Worm (Caenorhabditis elegans) whole organism, L1 larva: ENCODE measurements around the gene cld-1.

Experiments used
- ama-1 ChIP-seq: fragments of 150-350 bp; optimal IDR thresholded peaks from 2 replicates; lab custom pipeline; 2014
- dpl-1 ChIP-seq, 3 experiments: fragments of 150-350 bp in 2 of 3; sonication (generic microtip) in 1 of 3; optimal IDR thresholded peaks; 2 replicates each; lab custom pipeline; 2014 to 2017; ENCODE audit warnings: missing biosample characterization in 3 of 3, missing genetic modification characterization in 3 of 3, missing genetic modification reagents in 3 of 3
- fkh-10 ChIP-seq: sonication (generic microtip); optimal IDR thresholded peaks from 2 replicates; lab custom pipeline; 2017; ENCODE audit warnings: missing biosample characterization, missing genetic modification reagents, missing genetic modification characterization
- lin-35 ChIP-seq, 2 experiments: fragments of 150-350 bp; optimal IDR thresholded peaks; 2 replicates each; lab custom pipeline; 2014; ENCODE audit warnings: missing biosample characterization in 2 of 2, missing genetic modification characterization in 2 of 2, missing genetic modification reagents in 2 of 2
- lin-39 ChIP-seq: fragments of 150-350 bp; optimal IDR thresholded peaks from 2 replicates; lab custom pipeline; 2014; ENCODE audit warnings: missing biosample characterization, missing genetic modification reagents, missing genetic modification characterization
- nhr-12 ChIP-seq: sonication (generic microtip); optimal IDR thresholded peaks from 2 replicates; lab custom pipeline; 2017; ENCODE audit warnings: missing biosample characterization, missing genetic modification characterization
- nhr-20 ChIP-seq: sonication (generic microtip); optimal IDR thresholded peaks from 2 replicates; lab custom pipeline; 2016; ENCODE audit warnings: mild to moderate bottlenecking, missing genetic modification characterization, missing compliant biosample characterization
- nhr-237 ChIP-seq: fragments of 150-350 bp; optimal IDR thresholded peaks from 2 replicates; lab custom pipeline; 2014; ENCODE audit warnings: missing biosample characterization, missing genetic modification characterization
- nhr-28 ChIP-seq: fragments of 150-350 bp; optimal IDR thresholded peaks from 2 replicates; lab custom pipeline; 2014; ENCODE audit warnings: missing biosample characterization, missing genetic modification characterization
- nhr-76 ChIP-seq: sonication (generic microtip); optimal IDR thresholded peaks from 2 replicates; lab custom pipeline; 2017; ENCODE audit warnings: missing biosample characterization, missing genetic modification characterization
- pax-3 ChIP-seq: fragments of 200-800 bp; sonication (Bioruptor generic); optimal IDR thresholded peaks from 2 replicates; lab custom pipeline; 2018; ENCODE audit warnings: mild to moderate bottlenecking, missing genetic modification characterization, moderate library complexity, missing compliant biosample characterization
- xbp-1 ChIP-seq: sonication (generic microtip); optimal IDR thresholded peaks from 2 replicates; lab custom pipeline; 2016; ENCODE audit warnings: missing genetic modification characterization, missing compliant biosample characterization

DNA sequence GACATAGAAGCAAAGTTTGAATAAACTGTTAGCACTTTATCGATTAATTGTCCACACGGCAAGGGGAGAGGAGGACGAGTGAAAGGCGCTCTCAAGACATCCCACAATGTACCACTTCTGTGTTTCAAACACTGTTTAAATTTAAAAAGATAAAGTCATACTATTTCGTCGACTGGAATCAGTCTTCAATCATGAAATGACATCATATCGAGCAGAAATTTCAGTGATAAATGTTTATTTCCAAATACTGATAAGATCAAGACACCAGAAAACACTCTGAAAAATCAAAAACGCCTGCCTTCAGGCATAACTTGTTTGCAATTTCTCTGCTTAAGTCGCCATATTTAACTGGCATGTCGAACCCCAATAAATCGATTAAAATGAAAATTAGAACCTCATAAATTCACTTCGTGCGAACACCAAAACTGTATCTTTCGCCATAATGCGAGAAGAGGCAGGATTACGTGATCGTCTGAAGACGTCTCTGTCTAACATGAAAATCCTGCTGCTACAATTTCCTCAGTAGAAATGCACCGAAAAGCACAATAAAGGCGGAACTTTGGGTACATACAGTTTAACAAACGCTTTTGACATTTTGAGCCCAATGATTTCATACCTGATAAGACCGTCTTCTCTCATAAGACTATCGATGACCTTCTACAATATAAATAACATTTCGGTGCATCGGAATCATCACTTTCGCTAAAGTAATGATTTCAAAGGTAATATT is 42.4 kb upstream of the cld-1 start, which contains the start of gene K10D11.2:
- TF ChIP-seq nhr-12 (tag; lab: Kevin White, UChicago) (no peak), ama-1 (no peak), lin-35 (GFP tag; optimal IDR thresholded peaks at IDR 0.05; lab: Kevin White, UChicago) (no peak), lin-39 (tag; lab: Kevin White, UChicago) (no peak), nhr-28 (tag; lab: Kevin White, UChicago) (no peak), nhr-76 (tag; lab: Kevin White, UChicago) (no peak), dpl-1 (GFP tag; optimal IDR thresholded peaks at IDR 0.05; lab: Kevin White, UChicago) (no peak), fkh-10 (GFP tag; lab: Kevin White, UChicago) (no peak), nhr-20 (no peak), xbp-1 (tag; lab: Kevin White, UChicago) (no peak), nhr-237 (tag; lab: Kevin White, UChicago) (no peak), pax-3 (tag; lab: Kevin White, UChicago) (no peak)
